Worm (Caenorhabditis elegans): ENCODE measurements around the gene symk-1.

Gene symk-1

ce11 chrV:8603272-8603671, 33.2 kb downstream of the symk-1 start, which contains the start of gene F41E6.5:
TSS of gene F41E6.5 (plus strand) at chrV:8603480.
- TF ChIP-seq dao-5 (tag; optimal IDR thresholded peaks at IDR 0.05), result no peak
- no peak for TF ChIP-seq W03F9.2 (tag; optimal IDR thresholded peaks at IDR 0.05)
- TF ChIP-seq him-1 (tag; optimal IDR thresholded peaks at IDR 0.05), result no peak

- TF ChIP-seq him-1 (tag; optimal IDR thresholded peaks at IDR 0.05) (peak; percentile 81), dao-5 (tag; optimal IDR thresholded peaks at IDR 0.05) (no peak), W03F9.2 (tag; optimal IDR thresholded peaks at IDR 0.05) (peak; percentile 94)
These were observed 36.1 kb downstream of the symk-1 start, which contains the start of gene vps-60 for ce11 chrV:8606099-8606696. TSS of gene vps-60 (minus strand) at chrV:8606128.

- TF ChIP-seq dao-5 (tag; optimal IDR thresholded peaks at IDR 0.05), result no peak
- TF ChIP-seq W03F9.2 (tag; optimal IDR thresholded peaks at IDR 0.05), result no peak
- TF ChIP-seq him-1 (tag; optimal IDR thresholded peaks at IDR 0.05), result no peak
These were observed 37.3 kb downstream of the symk-1 start, which contains the start of gene smk-1 for ce11 chrV:8607353-8607850. TSS of gene smk-1 (plus strand) at chrV:8607800.

- TF ChIP-seq him-1 (tag; optimal IDR thresholded peaks at IDR 0.05), result no peak
- TF ChIP-seq dao-5 (tag; optimal IDR thresholded peaks at IDR 0.05), result no peak
- no peak for TF ChIP-seq W03F9.2 (tag; optimal IDR thresholded peaks at IDR 0.05)
These were observed 38.4 kb downstream of the symk-1 start for ce11 chrV:8608483-8608882.

- TF ChIP-seq dao-5 (tag; optimal IDR thresholded peaks at IDR 0.05) (no peak), W03F9.2 (tag; optimal IDR thresholded peaks at IDR 0.05) (no peak), him-1 (tag; optimal IDR thresholded peaks at IDR 0.05) (no peak)
These were observed 39.8 kb downstream of the symk-1 start for ce11 chrV:8609776-8610529.

- TF ChIP-seq dao-5 (tag; optimal IDR thresholded peaks at IDR 0.05), result no peak
- no peak for TF ChIP-seq him-1 (tag; optimal IDR thresholded peaks at IDR 0.05)
- no peak for TF ChIP-seq W03F9.2 (tag; optimal IDR thresholded peaks at IDR 0.05)
These were observed 40.7 kb downstream of the symk-1 start, which contains the start of gene fip-4 for ce11 chrV:8610633-8611404. TSS of gene fip-4 (minus strand) at chrV:8611268.

ce11 chrV:8615711-8616110, 45.6 kb downstream of the symk-1 start:
- TF ChIP-seq him-1 (tag; optimal IDR thresholded peaks at IDR 0.05) (no peak), W03F9.2 (tag; optimal IDR thresholded peaks at IDR 0.05) (no peak), dao-5 (tag; optimal IDR thresholded peaks at IDR 0.05) (no peak)

ce11 chrV:8618738-8619137, 48.6 kb downstream of the symk-1 start, which contains the start of gene grd-5:
TSS of gene grd-5 (plus strand) at chrV:8619032.
- TF ChIP-seq W03F9.2 (tag; optimal IDR thresholded peaks at IDR 0.05), result no peak
- no peak for TF ChIP-seq dao-5 (tag; optimal IDR thresholded peaks at IDR 0.05)
- TF ChIP-seq him-1 (tag; optimal IDR thresholded peaks at IDR 0.05), result no peak

- TF ChIP-seq him-1 (tag; optimal IDR thresholded peaks at IDR 0.05) (no peak), dao-5 (tag; optimal IDR thresholded peaks at IDR 0.05) (no peak), W03F9.2 (tag; optimal IDR thresholded peaks at IDR 0.05) (no peak)
These were observed 51.1 kb downstream of the symk-1 start, which contains the start of gene idpc-2 for ce11 chrV:8621213-8621612. TSS of gene idpc-2 (minus strand) at chrV:8621313.

ce11 chrV:8622314-8622713, 52.2 kb downstream of the symk-1 start, which contains the start of gene F41E6.1:
TSS of gene F41E6.1 (plus strand) at chrV:8622614.
- TF ChIP-seq W03F9.2 (tag; optimal IDR thresholded peaks at IDR 0.05), result no peak

- TF ChIP-seq W03F9.2 (tag; optimal IDR thresholded peaks at IDR 0.05) (no peak), dao-5 (tag; optimal IDR thresholded peaks at IDR 0.05) (no peak), him-1 (tag; optimal IDR thresholded peaks at IDR 0.05) (no peak)
These were observed 53.6 kb downstream of the symk-1 start, which contains the start of gene F41E6.17 for ce11 chrV:8623754-8624153. TSS of gene F41E6.17 (plus strand) at chrV:8624101.

- no peak for TF ChIP-seq dao-5 (tag; optimal IDR thresholded peaks at IDR 0.05)
- no peak for TF ChIP-seq W03F9.2 (tag; optimal IDR thresholded peaks at IDR 0.05)
- no peak for TF ChIP-seq him-1 (tag; optimal IDR thresholded peaks at IDR 0.05)
These were observed 56.3 kb downstream of the symk-1 start for ce11 chrV:8626406-8626805.

ce11 chrV:8627580-8627979, 57.5 kb downstream of the symk-1 start:
- no peak for TF ChIP-seq dao-5 (tag; optimal IDR thresholded peaks at IDR 0.05)
- no peak for TF ChIP-seq him-1 (tag; optimal IDR thresholded peaks at IDR 0.05)
- TF ChIP-seq W03F9.2 (tag; optimal IDR thresholded peaks at IDR 0.05), result no peak
